Fruit fly (Drosophila melanogaster) whole organism, embryonic: ENCODE results near the gene Tomosyn.
A peak's percentile ranks its signal among the peaks of the same experiment; 100 is the strongest.

Experiments
- Adf1 ChIP-seq: fragments of 200-800 bp; sonication (Bioruptor generic); IDR thresholded peaks from 2 replicates; pipeline ENCODE4 v1.3.6; 2022; ENCODE audit warnings: missing biosample characterization, missing genetic modification characterization
- CG11695 ChIP-seq: fragments of 200-800 bp; sonication (Bioruptor generic); IDR thresholded peaks from 3 replicates; pipeline ENCODE4 v1.3.6; 2022; ENCODE audit warnings: missing biosample characterization, missing genetic modification characterization
- CG12219 ChIP-seq: fragments of 200-800 bp; sonication (Bioruptor generic); optimal IDR thresholded peaks from 3 replicates; lab custom pipeline; 2018; ENCODE audit warnings: missing biosample characterization, mild to moderate bottlenecking, missing genetic modification characterization
- CG12391 ChIP-seq: fragments of 200-800 bp; sonication (Bioruptor generic); optimal IDR thresholded peaks from 3 replicates; lab custom pipeline; 2018; ENCODE audit warnings: missing biosample characterization, mild to moderate bottlenecking, missing genetic modification characterization, moderate library complexity
- CG12744 ChIP-seq: fragments of 200-800 bp; sonication (Bioruptor generic); optimal IDR thresholded peaks from 2 replicates; lab custom pipeline; 2016; ENCODE audit warnings: missing biosample characterization, missing genetic modification characterization
- CG14710 ChIP-seq: fragments of 200-800 bp; sonication (Bioruptor generic); optimal IDR thresholded peaks from 3 replicates; lab custom pipeline; 2019; ENCODE audit warnings: missing biosample characterization, mild to moderate bottlenecking, missing genetic modification characterization, moderate library complexity
- CG15073 ChIP-seq: fragments of 200-800 bp; sonication (Bioruptor generic); optimal IDR thresholded peaks from 2 replicates; lab custom pipeline; 2016; ENCODE audit warnings: missing biosample characterization, missing genetic modification characterization
- CG2678 ChIP-seq: fragments of 200-800 bp; sonication (Bioruptor generic); optimal IDR thresholded peaks from 3 replicates; lab custom pipeline; 2019; ENCODE audit warnings: missing biosample characterization, mild to moderate bottlenecking, missing genetic modification characterization, moderate library complexity
- CG2712 ChIP-seq: fragments of 200-800 bp; optimal IDR thresholded peaks from 3 replicates; lab custom pipeline; 2019; ENCODE audit warnings: missing biosample characterization, mild to moderate bottlenecking, missing genetic modification characterization, moderate library complexity
- CG31388 ChIP-seq: fragments of 200-800 bp; sonication (Bioruptor generic); optimal IDR thresholded peaks from 2 replicates; lab custom pipeline; 2016; ENCODE audit warnings: missing biosample characterization, missing genetic modification characterization
- CG32532 ChIP-seq: fragments of 200-800 bp; sonication (Bioruptor generic); IDR thresholded peaks from 2 replicates; pipeline ENCODE4 v1.3.6; 2022; ENCODE audit warnings: missing biosample characterization, missing genetic modification characterization
- CG4282 ChIP-seq: fragments of 200-800 bp; sonication (Bioruptor generic); optimal IDR thresholded peaks from 2 replicates; lab custom pipeline; 2016; ENCODE audit warnings: missing biosample characterization, missing genetic modification characterization
- CTCF ChIP-seq: fragments of 200-800 bp; sonication (Bioruptor generic); optimal IDR thresholded peaks from 2 replicates; lab custom pipeline; 2017; ENCODE audit warnings: missing biosample characterization, mild to moderate bottlenecking, missing genetic modification characterization, moderate library complexity
- Dek ChIP-seq: fragments of 200-800 bp; sonication (Bioruptor generic); optimal IDR thresholded peaks from 3 replicates; lab custom pipeline; 2019; ENCODE audit warnings: missing biosample characterization, mild to moderate bottlenecking, missing genetic modification characterization, moderate library complexity
- Drgx ChIP-seq: fragments of 200-800 bp; sonication (Bioruptor generic); IDR thresholded peaks from 2 replicates; pipeline ENCODE4 v1.3.6; 2022; ENCODE audit warnings: missing biosample characterization, missing genetic modification characterization
- E2f2 ChIP-seq: fragments of 200-800 bp; sonication (Bioruptor generic); IDR thresholded peaks from 2 replicates; pipeline ENCODE4 v1.3.6; 2022; ENCODE audit warnings: missing biosample characterization, missing genetic modification characterization
- Gsc ChIP-seq: fragments of 200-800 bp; sonication (Bioruptor generic); IDR thresholded peaks from 2 replicates; pipeline ENCODE4 v1.3.6; 2022; ENCODE audit warnings: missing biosample characterization, missing genetic modification characterization
- HHEX ChIP-seq: fragments of 200-800 bp; sonication (Bioruptor generic); optimal IDR thresholded peaks from 3 replicates; lab custom pipeline; 2017; ENCODE audit warnings: missing biosample characterization, mild to moderate bottlenecking, missing genetic modification characterization, missing genetic modification reagents
- HLH4C ChIP-seq: fragments of 200-800 bp; sonication (Bioruptor generic); IDR thresholded peaks from 3 replicates; pipeline ENCODE4 v1.3.6; 2022; ENCODE audit warnings: missing biosample characterization, missing genetic modification characterization; ENCODE audit not compliant: partially characterized antibody
- Hmx ChIP-seq: fragments of 200-800 bp; sonication (Bioruptor generic); optimal IDR thresholded peaks from 2 replicates; lab custom pipeline; 2016; ENCODE audit warnings: missing biosample characterization, missing genetic modification characterization
- Hr3 ChIP-seq: fragments of 200-800 bp; sonication (Bioruptor generic); optimal IDR thresholded peaks from 3 replicates; lab custom pipeline; 2016; ENCODE audit warnings: missing biosample characterization, missing genetic modification characterization
- Hr39 ChIP-seq: fragments of >200 bp; optimal IDR thresholded peaks from 2 replicates; lab custom pipeline; 2017
- Jarid2 ChIP-seq: fragments of 200-800 bp; sonication (Bioruptor generic); optimal IDR thresholded peaks from 3 replicates; lab custom pipeline; 2017; ENCODE audit warnings: mild to moderate bottlenecking, missing biosample characterization, missing genetic modification reagents, missing genetic modification characterization
- MESR4 ChIP-seq: fragments of 200-800 bp; sonication (Bioruptor generic); optimal IDR thresholded peaks from 2 replicates; lab custom pipeline; 2018; ENCODE audit warnings: missing biosample characterization, mild to moderate bottlenecking, missing genetic modification characterization, moderate library complexity
- Myb ChIP-seq: fragments of 200-800 bp; sonication (Bioruptor generic); optimal IDR thresholded peaks from 2 replicates; lab custom pipeline; 2016; ENCODE audit warnings: missing biosample characterization, missing genetic modification characterization
- Nf-YB ChIP-seq: fragments of 200-800 bp; sonication (Bioruptor generic); optimal IDR thresholded peaks from 3 replicates; lab custom pipeline; 2019; ENCODE audit warnings: missing biosample characterization, mild to moderate bottlenecking, missing genetic modification characterization, moderate library complexity
- Nf-YC ChIP-seq: fragments of 200-800 bp; optimal IDR thresholded peaks from 3 replicates; lab custom pipeline; 2019; ENCODE audit warnings: missing biosample characterization, mild to moderate bottlenecking, missing genetic modification characterization, moderate library complexity
- Opbp ChIP-seq: fragments of 200-800 bp; sonication (Bioruptor generic); IDR thresholded peaks from 3 replicates; pipeline ENCODE4 v1.3.6; 2022; ENCODE audit warnings: missing biosample characterization, missing genetic modification characterization; ENCODE audit not compliant: partially characterized antibody
- Poxn ChIP-seq: fragments of 200-800 bp; sonication (Bioruptor generic); IDR thresholded peaks from 2 replicates; pipeline ENCODE4 v1.3.6; 2022; ENCODE audit warnings: missing biosample characterization, missing genetic modification characterization
- Scr ChIP-seq: fragments of 200-800 bp; sonication (Bioruptor generic); IDR thresholded peaks from 2 replicates; pipeline ENCODE4 v1.3.6; 2022; ENCODE audit warnings: missing biosample characterization, missing genetic modification characterization; ENCODE audit not compliant: partially characterized antibody
- Six4 ChIP-seq: fragments of 200-800 bp; sonication (Bioruptor generic); optimal IDR thresholded peaks from 2 replicates; lab custom pipeline; 2016; ENCODE audit warnings: missing biosample characterization, missing genetic modification characterization
- Sry-β ChIP-seq: fragments of 200-800 bp; sonication (Bioruptor generic); optimal IDR thresholded peaks from 2 replicates; lab custom pipeline; 2018; ENCODE audit warnings: missing biosample characterization, mild to moderate bottlenecking, missing genetic modification characterization, moderate library complexity
- aop ChIP-seq: fragments of 200-800 bp; sonication (Bioruptor generic); IDR thresholded peaks from 2 replicates; pipeline ENCODE4 v1.3.6; 2022; ENCODE audit warnings: missing biosample characterization, missing genetic modification characterization
- ap ChIP-seq: fragments of 200-800 bp; sonication (Bioruptor generic); IDR thresholded peaks from 2 replicates; pipeline ENCODE4 v1.3.6; 2022; ENCODE audit warnings: missing biosample characterization, missing genetic modification characterization
- bcd ChIP-seq: fragments of 200-800 bp; sonication (Bioruptor generic); optimal IDR thresholded peaks from 2 replicates; lab custom pipeline; 2017; ENCODE audit warnings: missing biosample characterization, mild to moderate bottlenecking, missing genetic modification characterization
- cas ChIP-seq: fragments of 200-800 bp; sonication (Bioruptor generic); IDR thresholded peaks from 2 replicates; pipeline ENCODE4 v1.3.6; 2022; ENCODE audit warnings: missing biosample characterization, missing genetic modification characterization
- dimm ChIP-seq: fragments of 200-800 bp; sonication (Bioruptor generic); IDR thresholded peaks from 2 replicates; pipeline ENCODE4 v1.3.6; 2022; ENCODE audit warnings: missing biosample characterization, missing genetic modification characterization
- ewg ChIP-seq: fragments of 200-800 bp; sonication (Bioruptor generic); optimal IDR thresholded peaks from 3 replicates; lab custom pipeline; 2017; ENCODE audit warnings: mild to moderate bottlenecking, missing biosample characterization, missing genetic modification reagents, missing genetic modification characterization
- fd3F ChIP-seq: fragments of 200-800 bp; sonication (Bioruptor generic); optimal IDR thresholded peaks from 2 replicates; lab custom pipeline; 2018; ENCODE audit warnings: missing biosample characterization, mild to moderate bottlenecking, missing genetic modification characterization, moderate library complexity
- gro ChIP-seq: fragments of 200-800 bp; sonication (Bioruptor generic); optimal IDR thresholded peaks from 2 replicates; lab custom pipeline; 2016; ENCODE audit warnings: missing biosample characterization, missing genetic modification characterization
- gt ChIP-seq: fragments of 200-800 bp; sonication (Bioruptor generic); IDR thresholded peaks from 2 replicates; pipeline ENCODE4 v1.3.6; 2022; ENCODE audit warnings: missing biosample characterization, missing genetic modification characterization
- knrl ChIP-seq: fragments of 200-800 bp; sonication (Bioruptor generic); IDR thresholded peaks from 3 replicates; pipeline ENCODE4 v1.3.6; 2022; ENCODE audit warnings: missing biosample characterization, missing genetic modification characterization; ENCODE audit not compliant: partially characterized antibody
- mam ChIP-seq: fragments of 200-800 bp; sonication (Bioruptor generic); optimal IDR thresholded peaks from 3 replicates; lab custom pipeline; 2016; ENCODE audit warnings: missing biosample characterization, missing genetic modification characterization
- nerfin-1 ChIP-seq: fragments of 200-800 bp; sonication (Bioruptor generic); optimal IDR thresholded peaks from 3 replicates; lab custom pipeline; 2019; ENCODE audit warnings: missing biosample characterization, mild to moderate bottlenecking, missing genetic modification characterization, moderate library complexity
- nmo ChIP-seq: fragments of 200-800 bp; sonication (Bioruptor generic); optimal IDR thresholded peaks from 2 replicates; lab custom pipeline; 2018; ENCODE audit warnings: missing biosample characterization, mild to moderate bottlenecking, missing genetic modification characterization, moderate library complexity
- seq ChIP-seq: fragments of 200-800 bp; sonication (Bioruptor generic); IDR thresholded peaks from 2 replicates; pipeline ENCODE4 v1.3.6; 2022; ENCODE audit warnings: missing biosample characterization, missing genetic modification characterization
- shn ChIP-seq: fragments of 200-800 bp; sonication (Bioruptor generic); optimal IDR thresholded peaks from 3 replicates; lab custom pipeline; 2016; ENCODE audit warnings: missing biosample characterization, missing genetic modification characterization
- sim ChIP-seq: fragments of 200-800 bp; sonication (Bioruptor generic); IDR thresholded peaks from 2 replicates; pipeline ENCODE4 v1.3.6; 2022; ENCODE audit warnings: missing biosample characterization, missing genetic modification characterization
- sisA ChIP-seq: fragments of 200-800 bp; sonication (Bioruptor generic); IDR thresholded peaks from 2 replicates; pipeline ENCODE4 v1.3.6; 2022; ENCODE audit warnings: missing biosample characterization, missing genetic modification characterization
- stc ChIP-seq: fragments of 200-800 bp; sonication (Bioruptor generic); IDR thresholded peaks from 2 replicates; pipeline ENCODE4 v1.3.6; 2022; ENCODE audit warnings: missing biosample characterization, missing genetic modification characterization
- trh ChIP-seq: fragments of 200-800 bp; sonication (Bioruptor generic); optimal IDR thresholded peaks from 2 replicates; lab custom pipeline; 2016; ENCODE audit warnings: missing biosample characterization, missing genetic modification characterization

Tomosyn gene

dm6 chrX:12665112-12665795 is 33.8 kb downstream of the Tomosyn start (continued):
- peak; percentile 77 for TF ChIP-seq sim
- TF ChIP-seq MESR4: peak; percentile 16
- TF ChIP-seq shn (GFP tag; lab: Kevin White, UChicago): no peak
- TF ChIP-seq fd3F: peak; percentile 82
- no peak for TF ChIP-seq Hmx (GFP tag; lab: Kevin White, UChicago)
- TF ChIP-seq Drgx (GFP tag; lab: Robert Waterston, UW): peak; percentile 95
- TF ChIP-seq CG11695: peak; percentile 89
- peak; percentile 76 for TF ChIP-seq Adf1 (GFP tag; lab: Robert Waterston, UW)
- no peak for TF ChIP-seq Opbp (GFP tag; lab: Robert Waterston, UW)
- TF ChIP-seq seq: peak; percentile 91
- TF ChIP-seq mam (GFP tag; lab: Kevin White, UChicago): peak; percentile 65
- TF ChIP-seq Six4 (GFP tag; lab: Kevin White, UChicago): peak; percentile 80
- TF ChIP-seq Myb (GFP tag; lab: Kevin White, UChicago): peak; percentile 3
- TF ChIP-seq bcd (GFP tag; lab: Kevin White, UChicago): peak; percentile 89
- TF ChIP-seq CTCF (GFP tag; lab: Kevin White, UChicago): peak; percentile 32
- peak; percentile 57; the same call in 1 of the 2 replicates for TF ChIP-seq aop
- TF ChIP-seq stc (GFP tag; lab: Robert Waterston, UW): peak; percentile 87
- TF ChIP-seq CG12391 (tag; lab: Kevin White, UChicago): peak; percentile 92
- peak; percentile 86 for TF ChIP-seq CG14710 (tag; lab: Kevin White, UChicago)
- TF ChIP-seq CG31388 (GFP tag; lab: Kevin White, UChicago): peak; percentile 45
- peak; percentile 75 for TF ChIP-seq CG12219
- peak; percentile 23 for TF ChIP-seq CG12744 (GFP tag; lab: Kevin White, UChicago)
- TF ChIP-seq sisA (GFP tag; lab: Robert Waterston, UW): peak; percentile 92
- peak; percentile 67 for TF ChIP-seq E2f2 (GFP tag; lab: Robert Waterston, UW)
- TF ChIP-seq ap (GFP tag; lab: Robert Waterston, UW): peak; percentile 86
- peak; percentile 78 for TF ChIP-seq gt (GFP tag; lab: Robert Waterston, UW)
- peak; percentile 93 for TF ChIP-seq CG2712 (tag; lab: Kevin White, UChicago)
- TF ChIP-seq Hr39 (lab: Kevin White, UChicago): no peak
- peak; percentile 92 for TF ChIP-seq nmo (GFP tag; lab: Kevin White, UChicago)
- no peak for TF ChIP-seq Gsc
- no peak; the same call in 1 of the 2 replicates for TF ChIP-seq dimm
- TF ChIP-seq HLH4C (GFP tag; lab: Robert Waterston, UW): no peak
- TF ChIP-seq Hr3: peak; percentile 88
- peak; percentile 9 for TF ChIP-seq Nf-YC (tag; lab: Kevin White, UChicago)
- TF ChIP-seq CG15073 (GFP tag; lab: Kevin White, UChicago): peak; percentile 54
- peak; percentile 88 for TF ChIP-seq HHEX (GFP tag; lab: Kevin White, UChicago)
- TF ChIP-seq CG32532 (GFP tag; lab: Robert Waterston, UW): peak; percentile 91
- TF ChIP-seq Sry-β (GFP tag; lab: Kevin White, UChicago): no peak
- TF ChIP-seq Scr (GFP tag; lab: Robert Waterston, UW): no peak
- TF ChIP-seq ewg (GFP tag; lab: Kevin White, UChicago): peak; percentile 57
- peak; percentile 70 for TF ChIP-seq Nf-YB (GFP tag; lab: Kevin White, UChicago)
- peak; percentile 88 for TF ChIP-seq Dek (tag; lab: Kevin White, UChicago)
- TF ChIP-seq knrl (GFP tag; lab: Robert Waterston, UW): no peak; the same call in 2 of the 3 replicates
- peak; percentile 80 for TF ChIP-seq cas (GFP tag; lab: Robert Waterston, UW)
- peak; percentile 72 for TF ChIP-seq trh
- TF ChIP-seq CG2678: peak; percentile 92
- peak; percentile 27 for TF ChIP-seq gro (GFP tag; lab: Kevin White, UChicago)
- TF ChIP-seq CG4282 (GFP tag; lab: Kevin White, UChicago): no peak
- TF ChIP-seq Jarid2 (GFP tag; lab: Kevin White, UChicago): peak; percentile 62
- peak; percentile 78 for TF ChIP-seq nerfin-1 (tag; lab: Kevin White, UChicago)
- TF ChIP-seq Poxn (GFP tag; lab: Robert Waterston, UW): peak; percentile 71
